Worm (Caenorhabditis elegans) whole organism, young adult: ENCODE measurements around the gene twk-35.

Source experiments
- F33H1.4 ChIP-seq: fragments of 200-800 bp; sonication (Bioruptor generic); IDR thresholded peaks from 2 replicates; pipeline ENCODE4 v1.3.6; 2022; ENCODE audit warnings: missing genetic modification reagents, missing genetic modification characterization, missing compliant biosample characterization
- F52B5.7 ChIP-seq: sonication (generic microtip); optimal IDR thresholded peaks from 2 replicates; lab custom pipeline; 2016; ENCODE audit warnings: mild to moderate bottlenecking, missing genetic modification characterization, missing compliant biosample characterization
- F55B11.4 ChIP-seq: sonication (generic microtip); optimal IDR thresholded peaks from 2 replicates; lab custom pipeline; 2016; ENCODE audit warnings: missing compliant biosample characterization, missing genetic modification characterization, borderline replicate concordance; ENCODE audit not compliant: insufficient read depth
- F57A8.1 ChIP-seq: fragments of 200-800 bp; sonication (Bioruptor generic); optimal IDR thresholded peaks from 2 replicates; lab custom pipeline; 2018; ENCODE audit warnings: mild to moderate bottlenecking, missing genetic modification characterization, moderate library complexity, missing compliant biosample characterization
- K12H6.12 ChIP-seq: fragments of 200-800 bp; sonication (Bioruptor generic); optimal IDR thresholded peaks from 2 replicates; lab custom pipeline; 2018; ENCODE audit warnings: mild to moderate bottlenecking, missing genetic modification characterization, missing compliant biosample characterization
- Y56A3A.18 ChIP-seq: fragments of 200-800 bp; sonication (Bioruptor generic); IDR thresholded peaks from 2 replicates; pipeline ENCODE4 v1.3.6; 2022; ENCODE audit warnings: missing genetic modification reagents, missing genetic modification characterization, missing compliant biosample characterization
- Y95B8A.8 ChIP-seq: fragments of 200-800 bp; sonication (Bioruptor generic); IDR thresholded peaks from 2 replicates; pipeline ENCODE4 v1.3.6; 2022; ENCODE audit warnings: missing genetic modification reagents, missing genetic modification characterization, missing compliant biosample characterization
- ZK185.1 ChIP-seq: sonication (generic microtip); optimal IDR thresholded peaks from 2 replicates; lab custom pipeline; 2016; ENCODE audit warnings: mild to moderate bottlenecking, missing genetic modification characterization, missing compliant biosample characterization; ENCODE audit not compliant: poor library complexity, severe bottlenecking
- ama-1 ChIP-seq, 3 experiments: fragments of 150-350 bp in 1 of 3; sonication (generic microtip) in 2 of 3; optimal IDR thresholded peaks; 2 replicates each; lab custom pipeline; 2014 to 2018; ENCODE audit warnings: missing biosample characterization in 2 of 3, missing genetic modification characterization in 2 of 3, missing genetic modification reagents in 2 of 3
- aptf-3 ChIP-seq: fragments of 200-800 bp; sonication (Bioruptor generic); IDR thresholded peaks from 2 replicates; pipeline ENCODE4 v1.3.6; 2022; ENCODE audit warnings: missing genetic modification characterization, missing compliant biosample characterization
- atf-7 ChIP-seq: sonication (generic microtip); optimal IDR thresholded peaks from 2 replicates; lab custom pipeline; 2017; ENCODE audit warnings: mild to moderate bottlenecking, missing genetic modification characterization, missing compliant biosample characterization
- athp-1 ChIP-seq: sonication (generic microtip); optimal IDR thresholded peaks from 2 replicates; lab custom pipeline; 2017; ENCODE audit warnings: mild to moderate bottlenecking, missing genetic modification characterization, missing compliant biosample characterization
- attf-5 ChIP-seq: fragments of 200-800 bp; sonication (Bioruptor generic); optimal IDR thresholded peaks from 2 replicates; lab custom pipeline; 2018; ENCODE audit warnings: mild to moderate bottlenecking, missing genetic modification characterization, missing compliant biosample characterization
- attf-6 ChIP-seq: fragments of 200-800 bp; sonication (Bioruptor generic); IDR thresholded peaks from 2 replicates; pipeline ENCODE4 v1.3.6; 2022; ENCODE audit warnings: missing genetic modification reagents, missing genetic modification characterization, missing compliant biosample characterization
- bed-2 ChIP-seq: fragments of 200-800 bp; sonication (Bioruptor generic); IDR thresholded peaks from 2 replicates; pipeline ENCODE4 v1.3.6; 2022; ENCODE audit warnings: missing genetic modification reagents, missing genetic modification characterization, missing compliant biosample characterization
- cebp-2 ChIP-seq: fragments of 200-800 bp; sonication (Bioruptor generic); IDR thresholded peaks from 2 replicates; pipeline ENCODE4 v1.3.6; 2022; ENCODE audit warnings: missing genetic modification characterization, missing compliant biosample characterization
- ceh-27 ChIP-seq: fragments of 200-800 bp; sonication (Bioruptor generic); optimal IDR thresholded peaks from 2 replicates; lab custom pipeline; 2018; ENCODE audit warnings: mild to moderate bottlenecking, missing genetic modification characterization, moderate library complexity, missing compliant biosample characterization
- dox-1 ChIP-seq: fragments of 200-800 bp; sonication (Bioruptor generic); IDR thresholded peaks from 2 replicates; pipeline ENCODE4 v1.3.6; 2022; ENCODE audit warnings: missing genetic modification reagents, missing genetic modification characterization, missing compliant biosample characterization
- dpl-1 ChIP-seq: fragments of 150-350 bp; optimal IDR thresholded peaks from 2 replicates; lab custom pipeline; 2014; ENCODE audit warnings: missing biosample characterization, missing genetic modification reagents, missing genetic modification characterization
- egl-44 ChIP-seq: fragments of 200-800 bp; sonication (Bioruptor generic); IDR thresholded peaks from 2 replicates; pipeline ENCODE4 v1.3.6; 2022; ENCODE audit warnings: missing genetic modification reagents, missing genetic modification characterization, missing compliant biosample characterization
- ets-4 ChIP-seq: fragments of 200-800 bp; sonication (Bioruptor generic); optimal IDR thresholded peaks from 2 replicates; lab custom pipeline; 2018; ENCODE audit warnings: mild to moderate bottlenecking, missing genetic modification characterization, missing compliant biosample characterization
- fkh-3 ChIP-seq: sonication (generic microtip); optimal IDR thresholded peaks from 2 replicates; lab custom pipeline; 2016; ENCODE audit warnings: mild to moderate bottlenecking, missing genetic modification characterization, missing compliant biosample characterization
- gei-17 ChIP-seq: fragments of 200-800 bp; sonication (Bioruptor generic); optimal IDR thresholded peaks from 2 replicates; lab custom pipeline; 2018; ENCODE audit warnings: mild to moderate bottlenecking, missing genetic modification characterization, missing compliant biosample characterization
- hlh-26 ChIP-seq: fragments of 200-800 bp; sonication (Bioruptor generic); conservative IDR thresholded peaks from 2 replicates; pipeline ENCODE4 v1.3.6; 2022; ENCODE audit warnings: missing genetic modification reagents, missing genetic modification characterization, missing compliant biosample characterization
- hsf-1 ChIP-seq: fragments of 200-800 bp; sonication (Bioruptor generic); IDR thresholded peaks from 2 replicates; pipeline ENCODE4 v1.3.6; 2022; ENCODE audit warnings: missing genetic modification reagents, missing genetic modification characterization, missing compliant biosample characterization
- let-607 ChIP-seq, 2 experiments: fragments of 200-800 bp in 1 of 2; sonication (Bioruptor generic) in 1 of 2; sonication (generic microtip) in 1 of 2; optimal IDR thresholded peaks; 2 replicates each; lab custom pipeline; 2016 to 2018; ENCODE audit warnings: mild to moderate bottlenecking in 2 of 2, missing compliant biosample characterization in 2 of 2, missing genetic modification characterization in 2 of 2, moderate library complexity in 2 of 2, missing genotype in 1 of 2
- lin-35 ChIP-seq, 3 experiments: fragments of 150-350 bp in 2 of 3; sonication (generic microtip) in 1 of 3; optimal IDR thresholded peaks; 2 replicates each; lab custom pipeline; 2014 to 2018; ENCODE audit warnings: missing biosample characterization in 3 of 3, missing genetic modification characterization in 3 of 3, missing genetic modification reagents in 3 of 3
- lin-40 ChIP-seq: sonication (generic microtip); optimal IDR thresholded peaks from 2 replicates; lab custom pipeline; 2016; ENCODE audit warnings: missing genetic modification characterization, mild to moderate bottlenecking, missing compliant biosample characterization, missing genotype, missing genetic modification reagents
- lsl-1 ChIP-seq: fragments of 200-800 bp; sonication (Bioruptor generic); optimal IDR thresholded peaks from 2 replicates; lab custom pipeline; 2018; ENCODE audit warnings: mild to moderate bottlenecking, missing genetic modification characterization, moderate library complexity, missing compliant biosample characterization
- mxl-1 ChIP-seq: sonication (generic microtip); optimal IDR thresholded peaks from 2 replicates; lab custom pipeline; 2016; ENCODE audit warnings: missing genetic modification characterization, missing compliant biosample characterization
- nhr-120 ChIP-seq: fragments of 200-800 bp; sonication (Bioruptor generic); IDR thresholded peaks from 2 replicates; pipeline ENCODE4 v1.3.6; 2022; ENCODE audit warnings: missing genetic modification characterization, missing compliant biosample characterization
- nhr-90 ChIP-seq: sonication (generic microtip); optimal IDR thresholded peaks from 2 replicates; lab custom pipeline; 2016; ENCODE audit warnings: missing genotype, mild to moderate bottlenecking, missing genetic modification characterization, missing compliant biosample characterization
- pha-4 ChIP-seq: fragments of 150-350 bp; sonication (generic microtip); optimal IDR thresholded peaks from 2 replicates; lab custom pipeline; 2014; ENCODE audit warnings: missing biosample characterization, missing genetic modification reagents, missing genetic modification characterization
- rcor-1 ChIP-seq: fragments of 200-800 bp; sonication (Bioruptor generic); IDR thresholded peaks from 2 replicates; pipeline ENCODE4 v1.3.6; 2022; ENCODE audit warnings: missing genetic modification reagents, missing genetic modification characterization, missing compliant biosample characterization
- repo-1 ChIP-seq: sonication (generic microtip); optimal IDR thresholded peaks from 2 replicates; lab custom pipeline; 2017; ENCODE audit warnings: mild to moderate bottlenecking, missing genetic modification characterization, missing compliant biosample characterization
- snpc-1.1 ChIP-seq: sonication (generic microtip); optimal IDR thresholded peaks from 2 replicates; lab custom pipeline; 2017; ENCODE audit warnings: missing genetic modification characterization, mild to moderate bottlenecking, missing compliant biosample characterization, antibody characterized with exemption, moderate library complexity, missing genotype, missing genetic modification reagents; ENCODE audit not compliant: insufficient read depth
- snpc-1.3 ChIP-seq: sonication (generic microtip); optimal IDR thresholded peaks from 2 replicates; lab custom pipeline; 2017; ENCODE audit warnings: missing genetic modification characterization, mild to moderate bottlenecking, missing compliant biosample characterization, antibody characterized with exemption, moderate library complexity, missing genotype, missing genetic modification reagents; ENCODE audit not compliant: insufficient read depth
- snpc-4 ChIP-seq, 5 experiments: fragments of 150-350 bp in 1 of 5; sonication (generic microtip) in 4 of 5; optimal IDR thresholded peaks; 2 replicates each; lab custom pipeline; 2014 to 2018; ENCODE audit warnings: missing genetic modification characterization in 5 of 5, missing biosample characterization in 3 of 5, antibody characterized with exemption in 2 of 5, mild to moderate bottlenecking in 2 of 5, missing compliant biosample characterization in 2 of 5, missing genotype in 2 of 5, moderate library complexity in 2 of 5, missing genetic modification reagents in 1 of 5
- tbx-9 ChIP-seq: sonication (generic microtip); optimal IDR thresholded peaks from 2 replicates; lab custom pipeline; 2016; ENCODE audit warnings: borderline replicate concordance, missing genetic modification characterization, inconsistent platforms, missing compliant biosample characterization
- unc-62 ChIP-seq: fragments of 150-350 bp; optimal IDR thresholded peaks from 2 replicates; lab custom pipeline; 2014; ENCODE audit warnings: missing biosample characterization, missing genetic modification reagents, missing genetic modification characterization
- zfh-2 ChIP-seq: fragments of 200-800 bp; sonication (Bioruptor generic); conservative IDR thresholded peaks from 2 replicates; pipeline ENCODE4 v1.3.6; 2022; ENCODE audit warnings: missing genetic modification reagents, missing genetic modification characterization, missing compliant biosample characterization
- ztf-22 ChIP-seq: fragments of 200-800 bp; sonication (Bioruptor generic); optimal IDR thresholded peaks from 2 replicates; lab custom pipeline; 2018; ENCODE audit warnings: mild to moderate bottlenecking, missing genetic modification characterization, moderate library complexity, missing compliant biosample characterization
- ztf-25 ChIP-seq: fragments of 200-800 bp; sonication (Bioruptor generic); IDR thresholded peaks from 2 replicates; pipeline ENCODE4 v1.3.6; 2022; ENCODE audit warnings: missing genetic modification reagents, missing genetic modification characterization, missing compliant biosample characterization
- ztf-26 ChIP-seq: sonication (generic microtip); optimal IDR thresholded peaks from 2 replicates; lab custom pipeline; 2017; ENCODE audit warnings: missing genetic modification characterization, missing compliant biosample characterization
- ztf-28 ChIP-seq: fragments of 200-800 bp; sonication (Bioruptor generic); IDR thresholded peaks from 2 replicates; pipeline ENCODE4 v1.3.6; 2022; ENCODE audit warnings: missing genetic modification reagents, missing genetic modification characterization, missing compliant biosample characterization
- ztf-3 ChIP-seq: fragments of 200-800 bp; sonication (Bioruptor generic); optimal IDR thresholded peaks from 2 replicates; lab custom pipeline; 2018; ENCODE audit warnings: mild to moderate bottlenecking, missing genetic modification characterization, missing compliant biosample characterization

Gene twk-35

DNA sequence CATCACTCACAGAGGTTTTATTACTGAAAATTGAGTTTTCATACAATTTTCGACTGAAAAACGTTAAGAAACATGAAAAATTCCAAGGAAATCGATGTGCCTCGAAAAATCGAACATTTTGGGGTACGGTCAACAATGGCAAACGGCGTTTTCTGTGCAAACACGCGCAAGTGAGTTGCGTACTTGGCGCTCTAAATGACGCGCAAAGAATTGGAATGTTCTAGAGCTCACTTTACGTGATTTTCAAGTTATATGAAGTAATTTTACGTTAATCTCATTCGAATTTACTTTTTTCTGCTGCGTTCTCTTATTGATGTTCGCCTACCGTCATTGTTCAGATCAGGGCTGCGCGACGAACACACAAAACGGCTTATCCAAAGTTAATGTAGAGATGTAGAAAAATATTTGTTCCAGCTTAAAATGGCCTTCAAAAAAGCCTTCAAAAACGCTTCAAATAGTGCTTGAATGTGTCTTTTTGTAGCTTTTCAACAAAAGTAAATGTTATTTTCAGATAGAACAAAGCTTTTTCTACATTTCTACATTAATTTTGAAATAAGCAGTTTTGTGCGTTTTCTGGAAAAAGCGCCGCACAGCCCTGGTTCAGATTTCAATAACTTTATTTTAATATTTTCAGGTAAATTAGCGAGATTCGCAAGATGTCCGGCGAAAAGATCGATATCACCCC, 17.1 kb upstream of the twk-35 start, which contains the start of the genes F31D4.2 and fkb-6 (continued):
- TF ChIP-seq pha-4 (tag; lab: Kevin White, UChicago) (no peak), F57A8.1 (GFP tag; lab: Kevin White, UChicago) (no peak), lsl-1 (GFP tag; lab: Kevin White, UChicago) (peak; percentile 88), hsf-1 (GFP tag; lab: Robert Waterston, UW) (peak; percentile 97), tbx-9 (no peak), athp-1 (peak; percentile 26), aptf-3 (no peak), ets-4 (GFP tag; lab: Kevin White, UChicago) (no peak), lin-35 (GFP tag; optimal IDR thresholded peaks at IDR 0.05; lab: Kevin White, UChicago) (peak in 1 of 3 experiments; percentile 64), F33H1.4 (GFP tag; lab: Robert Waterston, UW) (0 out of 2 replicates have a peak, but pooled peaks have one; percentile 7), Y95B8A.8 (GFP tag; lab: Robert Waterston, UW) (no peak), hlh-26 (no peak), gei-17 (no peak), F55B11.4 (tag; lab: Kevin White, UChicago) (no peak), snpc-1.1 (peak; percentile 18), unc-62 (GFP tag; lab: Kevin White, UChicago) (no peak), ztf-3 (GFP tag; lab: Kevin White, UChicago) (no peak), ztf-22 (GFP tag; lab: Kevin White, UChicago) (no peak), attf-5 (GFP tag; lab: Kevin White, UChicago) (peak; percentile 43), mxl-1 (tag; lab: Kevin White, UChicago) (no peak), attf-6 (GFP tag; lab: Robert Waterston, UW) (no peak), fkh-3 (no peak), ZK185.1 (tag; lab: Kevin White, UChicago) (peak; percentile 45), repo-1 (tag; lab: Kevin White, UChicago) (no peak), snpc-1.3 (no peak), atf-7 (tag; lab: Kevin White, UChicago) (no peak), ama-1 (optimal IDR thresholded peaks at IDR 0.05; lab: Kevin White, UChicago) (no peak), ama-1 (GFP tag; optimal IDR thresholded peaks at IDR 0.05; lab: Kevin White, UChicago) (no peak), rcor-1 (GFP tag; lab: Robert Waterston, UW) (peak; percentile 79), let-607 (tag; optimal IDR thresholded peaks at IDR 0.05; lab: Kevin White, UChicago) (no peak), ztf-28 (GFP tag; lab: Robert Waterston, UW) (no peak), ztf-26 (tag; lab: Kevin White, UChicago) (no peak), snpc-4 (GFP tag; optimal IDR thresholded peaks at IDR 0.05; lab: Kevin White, UChicago) (no peak), snpc-4 (tag; optimal IDR thresholded peaks at IDR 0.05; lab: Kevin White, UChicago) (peak in 3 of 4 experiments; percentile 6 to 60 (median 23)), bed-2 (GFP tag; lab: Robert Waterston, UW) (no peak), lin-40 (tag; lab: Kevin White, UChicago) (peak; percentile 57), F52B5.7 (tag; lab: Kevin White, UChicago) (no peak), egl-44 (GFP tag; lab: Robert Waterston, UW) (no peak), dpl-1 (GFP tag; lab: Kevin White, UChicago) (no peak), dox-1 (peak; percentile 66), zfh-2 (GFP tag; lab: Robert Waterston, UW) (no peak), nhr-120 (GFP tag; lab: Robert Waterston, UW) (no peak), K12H6.12 (peak; percentile 35), Y56A3A.18 (GFP tag; lab: Robert Waterston, UW) (no peak), cebp-2 (no peak), ztf-25 (GFP tag; lab: Robert Waterston, UW) (no peak), nhr-90 (tag; lab: Kevin White, UChicago) (no peak), ceh-27 (GFP tag; lab: Kevin White, UChicago) (peak; percentile 63)
